Worm (Caenorhabditis elegans): Measurements from ENCODE around the gene gst-34.

The gst-34 gene

ce11 chrII:15232705-15233104 lies 49.7 kb upstream of the gst-34 start, which contains the start of gene Y46E12BL.2 (continued):
- TF ChIP-seq nhr-90 (tag; optimal IDR thresholded peaks at IDR 0.05; ENCODE audit: poor library complexity) (peak; percentile 83), nhr-76 (tag; optimal IDR thresholded peaks at IDR 0.05) (no peak), jun-1 (tag; optimal IDR thresholded peaks at IDR 0.05) (peak; percentile 66), ztf-4 (tag; optimal IDR thresholded peaks at IDR 0.05) (peak; percentile 17), unc-98 (GFP tag; IDR thresholded peaks at IDR 0.05) (peak; percentile 5; the same call in 1 of the 2 replicates), efl-1 (optimal IDR thresholded peaks at IDR 0.05) (peak; percentile 80 to 95), efl-1 (GFP tag; optimal IDR thresholded peaks at IDR 0.05 in 1 of 2) (peak; percentile 93 to 99), pag-3 (tag; optimal IDR thresholded peaks at IDR 0.05; ENCODE audit: borderline replicate concordance, insufficient read depth) (no peak), mef-2 (tag; optimal IDR thresholded peaks at IDR 0.05) (no peak), lsy-2 (tag; optimal IDR thresholded peaks at IDR 0.05) (peak; percentile 78 to 89), sptf-1 (tag; optimal IDR thresholded peaks at IDR 0.05) (no peak), C04F5.9 (tag; optimal IDR thresholded peaks at IDR 0.05) (peak; percentile 38), zag-1 (tag; optimal IDR thresholded peaks at IDR 0.05) (no peak), F16B12.6 (tag; optimal IDR thresholded peaks at IDR 0.05) (peak; percentile 51), C34B4.2 (tag; optimal IDR thresholded peaks at IDR 0.05) (no peak), mdl-1 (tag; optimal IDR thresholded peaks at IDR 0.05) (peak in 1 of 2 experiments; percentile 48), tlp-1 (tag; optimal IDR thresholded peaks at IDR 0.05) (no peak), mep-1 (tag; optimal IDR thresholded peaks at IDR 0.05) (peak; percentile 80), zip-4 (GFP tag; optimal IDR thresholded peaks at IDR 0.05) (no peak), egl-27 (tag; optimal IDR thresholded peaks at IDR 0.05) (no peak), lin-13 (GFP tag; optimal IDR thresholded peaks at IDR 0.05) (peak; percentile 81), xbp-1 (tag; optimal IDR thresholded peaks at IDR 0.05) (peak; percentile 68), blmp-1 (tag; optimal IDR thresholded peaks at IDR 0.05) (no peak), snpc-4 (tag; optimal IDR thresholded peaks at IDR 0.05) (peak; percentile 58), unc-130 (tag; optimal IDR thresholded peaks at IDR 0.05) (peak; percentile 63), snu-23 (GFP tag; optimal IDR thresholded peaks at IDR 0.05) (peak; percentile 83), nhr-71 (tag; optimal IDR thresholded peaks at IDR 0.05) (peak; percentile 88), elt-2 (tag; optimal IDR thresholded peaks at IDR 0.05) (no peak), dsc-1 (tag; optimal IDR thresholded peaks at IDR 0.05) (peak; percentile 67), pax-3 (tag; optimal IDR thresholded peaks at IDR 0.05) (peak; percentile 66), isw-1 (GFP tag; IDR thresholded peaks at IDR 0.05) (peak; percentile 76), sup-37 (GFP tag; optimal IDR thresholded peaks at IDR 0.05) (no peak), nhr-11 (tag; optimal IDR thresholded peaks at IDR 0.05) (no peak), fos-1 (tag; optimal IDR thresholded peaks at IDR 0.05) (no peak), pqm-1 (tag; optimal IDR thresholded peaks at IDR 0.05) (no peak), unc-30 (tag; optimal IDR thresholded peaks at IDR 0.05) (no peak)

DNA sequence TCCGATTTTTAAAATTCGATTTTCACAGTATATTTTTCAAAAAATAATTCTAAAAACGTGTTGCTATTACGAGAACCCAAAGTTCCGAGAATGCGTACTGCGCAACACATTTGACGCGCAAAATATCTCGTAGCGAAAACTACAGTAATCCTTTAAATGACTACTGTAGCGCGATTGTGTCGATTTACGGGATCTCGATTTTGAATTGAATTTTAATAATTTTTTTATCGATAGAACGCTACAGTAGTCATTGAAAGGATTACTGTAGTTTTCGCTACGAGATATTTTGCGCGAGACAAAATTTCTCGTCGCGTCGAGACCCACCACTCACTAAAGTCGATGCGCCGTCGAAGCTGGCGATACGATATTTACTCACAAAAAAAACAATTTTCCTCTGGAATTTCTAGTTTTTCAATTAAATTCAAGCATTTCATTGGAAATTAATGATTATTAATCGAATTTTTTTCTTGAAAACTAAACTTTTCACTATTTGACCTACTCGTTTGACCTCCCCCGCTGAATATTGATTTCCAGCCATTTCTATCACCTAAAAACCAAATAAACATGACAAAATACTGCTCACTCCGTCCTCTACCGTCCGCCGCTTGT lies 46.9 kb upstream of the gst-34 start, which contains the start of gene spsb-2:
Gene spsb-2, plus strand, starts transcription at position 559 of the 609 bp plus-strand sequence.
- TF ChIP-seq ceh-88 (GFP tag; IDR thresholded peaks at IDR 0.05) (0 out of 2 replicates have a peak, but pooled peaks have one; percentile 7), nhr-85 (tag) (peak; percentile 57), efl-1 (optimal IDR thresholded peaks at IDR 0.05) (no peak), efl-1 (GFP tag; optimal IDR thresholded peaks at IDR 0.05 in 1 of 2) (peak in 1 of 2 experiments; percentile 17), blmp-1 (tag; optimal IDR thresholded peaks at IDR 0.05) (no peak)

ce11 chrII:15228005-15228404 lies 45.0 kb upstream of the gst-34 start:
- no peak for TF ChIP-seq ceh-88 (GFP tag; IDR thresholded peaks at IDR 0.05)
- no peak for TF ChIP-seq lin-13 (GFP tag; optimal IDR thresholded peaks at IDR 0.05)
- TF ChIP-seq mef-2 (tag; optimal IDR thresholded peaks at IDR 0.05): no peak
- no peak for TF ChIP-seq lin-35 (GFP tag; optimal IDR thresholded peaks at IDR 0.05)
- no peak for TF ChIP-seq sox-4 (tag; optimal IDR thresholded peaks at IDR 0.05)
- TF ChIP-seq unc-86 (tag; optimal IDR thresholded peaks at IDR 0.05): no peak
- TF ChIP-seq grh-1 (GFP tag; IDR thresholded peaks at IDR 0.05): no peak
- TF ChIP-seq snu-23 (GFP tag; optimal IDR thresholded peaks at IDR 0.05): no peak
- no peak for TF ChIP-seq snpc-4 (tag; optimal IDR thresholded peaks at IDR 0.05)
- TF ChIP-seq jun-1 (tag; optimal IDR thresholded peaks at IDR 0.05): no peak
- TF ChIP-seq unc-30 (tag; optimal IDR thresholded peaks at IDR 0.05): no peak

Measured in whole organism, L1 larva.